Worm (Caenorhabditis elegans) whole organism, mixed stage, embryonic: ENCODE data around the gene srg-37.

Source experiments
- bed-3 ChIP-seq: fragments of 200-800 bp; sonication (Bioruptor generic); optimal IDR thresholded peaks from 3 replicates; lab custom pipeline; 2018; ENCODE audit warnings: mild to moderate bottlenecking, missing genetic modification characterization, moderate library complexity, missing compliant biosample characterization
- blmp-1 ChIP-seq: fragments of 150-350 bp; optimal IDR thresholded peaks from 2 replicates; lab custom pipeline; 2014; ENCODE audit warnings: missing biosample characterization, missing genetic modification characterization
- ceh-39 ChIP-seq: fragments of 150-350 bp; optimal IDR thresholded peaks from 2 replicates; lab custom pipeline; 2014; ENCODE audit warnings: missing biosample characterization, missing genetic modification characterization
- ceh-43 ChIP-seq: fragments of 200-800 bp; sonication (Bioruptor generic); optimal IDR thresholded peaks from 2 replicates; lab custom pipeline; 2018; ENCODE audit warnings: mild to moderate bottlenecking, missing genetic modification characterization, moderate library complexity, missing compliant biosample characterization
- ceh-83 ChIP-seq: fragments of 200-800 bp; sonication (Bioruptor generic); optimal IDR thresholded peaks from 2 replicates; lab custom pipeline; 2018; ENCODE audit warnings: mild to moderate bottlenecking, missing genetic modification characterization, missing compliant biosample characterization
- ces-1 ChIP-seq: fragments of 150-350 bp; optimal IDR thresholded peaks from 2 replicates; lab custom pipeline; 2014; ENCODE audit warnings: missing biosample characterization, missing genetic modification reagents, missing genetic modification characterization
- cnd-1 ChIP-seq: fragments of 200-800 bp; sonication (Bioruptor generic); optimal IDR thresholded peaks from 2 replicates; lab custom pipeline; 2018; ENCODE audit warnings: mild to moderate bottlenecking, missing genetic modification characterization, missing compliant biosample characterization
- drap-1 ChIP-seq: fragments of 200-800 bp; sonication (Bioruptor generic); optimal IDR thresholded peaks from 3 replicates; lab custom pipeline; 2018; ENCODE audit warnings: mild to moderate bottlenecking, missing genetic modification characterization, missing compliant biosample characterization
- elt-1 ChIP-seq: sonication (generic microtip); optimal IDR thresholded peaks from 2 replicates; lab custom pipeline; 2017; ENCODE audit warnings: missing genetic modification characterization, mild to moderate bottlenecking, missing compliant biosample characterization, antibody characterized with exemption, moderate library complexity, borderline replicate concordance; ENCODE audit not compliant: insufficient read depth
- elt-3 ChIP-seq: fragments of 150-350 bp; optimal IDR thresholded peaks from 2 replicates; lab custom pipeline; 2014; ENCODE audit warnings: missing biosample characterization, missing genetic modification characterization
- flh-1 ChIP-seq: fragments of 200-800 bp; sonication (Bioruptor generic); optimal IDR thresholded peaks from 2 replicates; lab custom pipeline; 2018; ENCODE audit warnings: mild to moderate bottlenecking, missing genetic modification characterization, moderate library complexity, missing compliant biosample characterization
- ham-2 ChIP-seq: fragments of 200-800 bp; sonication (Bioruptor generic); optimal IDR thresholded peaks from 2 replicates; lab custom pipeline; 2018; ENCODE audit warnings: mild to moderate bottlenecking, missing genetic modification characterization, missing compliant biosample characterization
- hlh-1 ChIP-seq: fragments of 150-350 bp; optimal IDR thresholded peaks from 2 replicates; lab custom pipeline; 2014; ENCODE audit warnings: missing biosample characterization, missing genetic modification reagents, missing genetic modification characterization
- lin-13 ChIP-seq: fragments of 150-350 bp; optimal IDR thresholded peaks from 2 replicates; lab custom pipeline; 2014; ENCODE audit warnings: missing biosample characterization, missing genetic modification characterization
- lin-32 ChIP-seq: fragments of 200-800 bp; sonication (Bioruptor generic); optimal IDR thresholded peaks from 2 replicates; lab custom pipeline; 2018; ENCODE audit warnings: mild to moderate bottlenecking, missing genetic modification characterization, missing compliant biosample characterization
- lsy-2 ChIP-seq: fragments of 150-350 bp; optimal IDR thresholded peaks from 2 replicates; lab custom pipeline; 2014; ENCODE audit warnings: missing biosample characterization, missing genetic modification characterization
- mab-5 ChIP-seq: fragments of 150-350 bp; optimal IDR thresholded peaks from 2 replicates; lab custom pipeline; 2014; ENCODE audit warnings: missing biosample characterization, missing genetic modification characterization
- mep-1 ChIP-seq: fragments of 150-350 bp; optimal IDR thresholded peaks from 2 replicates; lab custom pipeline; 2017; ENCODE audit warnings: missing biosample characterization, missing genetic modification reagents, missing genetic modification characterization, inconsistent platforms
- mls-2 ChIP-seq: sonication (generic microtip); optimal IDR thresholded peaks from 2 replicates; lab custom pipeline; 2016; ENCODE audit warnings: mild to moderate bottlenecking, missing genetic modification characterization, moderate library complexity, missing compliant biosample characterization
- nhr-237 ChIP-seq: fragments of 150-350 bp; optimal IDR thresholded peaks from 2 replicates; lab custom pipeline; 2014; ENCODE audit warnings: missing biosample characterization, missing genetic modification characterization
- nhr-28 ChIP-seq: fragments of 150-350 bp; optimal IDR thresholded peaks from 2 replicates; lab custom pipeline; 2014; ENCODE audit warnings: missing biosample characterization, missing genetic modification characterization
- nhr-76 ChIP-seq: sonication (generic microtip); optimal IDR thresholded peaks from 2 replicates; lab custom pipeline; 2017; ENCODE audit warnings: missing biosample characterization, missing genetic modification characterization
- pha-4 ChIP-seq: fragments of 150-350 bp; optimal IDR thresholded peaks from 2 replicates; lab custom pipeline; 2018; ENCODE audit warnings: missing biosample characterization, missing genetic modification reagents, missing genetic modification characterization
- sem-2 ChIP-seq: fragments of 200-800 bp; sonication (Bioruptor generic); optimal IDR thresholded peaks from 2 replicates; lab custom pipeline; 2018; ENCODE audit warnings: mild to moderate bottlenecking, missing genetic modification characterization, missing compliant biosample characterization
- snpc-4 ChIP-seq: fragments of 150-350 bp; optimal IDR thresholded peaks from 2 replicates; lab custom pipeline; 2014; ENCODE audit warnings: missing biosample characterization, missing genetic modification characterization
- sptf-1 ChIP-seq: sonication (generic microtip); optimal IDR thresholded peaks from 2 replicates; lab custom pipeline; 2017; ENCODE audit warnings: mild to moderate bottlenecking, missing genetic modification characterization, moderate library complexity, missing compliant biosample characterization
- tbx-8 ChIP-seq: fragments of 200-800 bp; sonication (Bioruptor generic); optimal IDR thresholded peaks from 2 replicates; lab custom pipeline; 2018; ENCODE audit warnings: mild to moderate bottlenecking, missing genetic modification characterization, moderate library complexity, missing compliant biosample characterization
- unc-120 ChIP-seq: sonication (generic microtip); optimal IDR thresholded peaks from 2 replicates; lab custom pipeline; 2017; ENCODE audit warnings: missing genetic modification characterization, missing compliant biosample characterization; ENCODE audit not compliant: poor library complexity, severe bottlenecking
- unc-39 ChIP-seq: fragments of 150-350 bp; optimal IDR thresholded peaks from 2 replicates; lab custom pipeline; 2014; ENCODE audit warnings: missing biosample characterization, missing genetic modification characterization
- unc-62 ChIP-seq: fragments of 150-350 bp; optimal IDR thresholded peaks from 2 replicates; lab custom pipeline; 2014; ENCODE audit warnings: missing biosample characterization, missing genetic modification reagents, missing genetic modification characterization
- zip-8 ChIP-seq: fragments of 150-350 bp; optimal IDR thresholded peaks from 2 replicates; lab custom pipeline; 2014; ENCODE audit warnings: missing biosample characterization, missing genetic modification characterization
- ztf-11 ChIP-seq: fragments of 150-350 bp; optimal IDR thresholded peaks from 2 replicates; lab custom pipeline; 2014; ENCODE audit warnings: missing biosample characterization, missing genetic modification characterization

The srg-37 gene

DNA sequence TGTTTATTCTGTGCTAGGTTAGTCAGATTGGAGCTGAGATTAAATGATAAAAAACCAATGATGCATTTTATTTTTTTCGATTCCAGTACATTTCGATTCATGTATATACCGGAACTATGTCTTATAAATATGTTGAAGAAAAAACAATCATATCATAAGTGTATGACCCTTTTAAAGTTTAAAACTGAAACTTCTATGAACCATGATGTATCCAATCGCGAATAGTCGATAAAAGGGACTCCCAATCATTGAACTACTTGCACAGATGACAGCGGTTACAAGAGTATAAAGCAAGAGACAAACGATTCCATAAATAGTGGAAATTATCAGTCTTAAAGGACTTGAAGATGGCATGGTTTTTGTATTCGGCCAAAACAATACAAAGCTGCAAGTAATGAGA lies at the start of gene srg-37:
Gene srg-37, minus strand, starts transcription at position 101 of the 400 bp plus-strand sequence.
- TF ChIP-seq elt-3 (no peak), ceh-83 (GFP tag; lab: Kevin White, UChicago) (no peak)
- TF ChIP-seq, all 35 proteins: peak for 0

DNA sequence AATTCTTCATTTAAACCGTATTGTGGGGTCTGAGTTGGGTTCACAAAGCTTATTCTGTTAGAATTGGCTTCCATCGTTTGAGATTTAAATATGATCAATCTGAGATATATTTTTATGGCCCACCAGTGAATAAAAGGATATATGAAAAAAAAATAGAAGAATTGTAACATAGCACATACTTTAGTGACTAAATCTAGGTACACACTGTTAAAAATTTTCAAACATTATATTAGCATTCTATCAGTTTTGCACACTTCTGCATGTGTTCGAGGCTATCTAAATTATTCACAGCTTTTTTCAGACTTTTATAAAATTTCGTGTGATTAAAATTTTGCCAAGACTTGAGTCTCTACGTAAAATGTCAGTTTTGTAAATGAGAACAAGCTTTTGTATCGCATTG lies 46.7 kb upstream of the srg-37 start, which contains the start of gene E02H4.2:
Gene E02H4.2, minus strand, starts transcription at position 101 of the 400 bp plus-strand sequence.
- TF ChIP-seq nhr-28 (tag; lab: Kevin White, UChicago) (no peak), nhr-237 (tag; lab: Kevin White, UChicago) (no peak), nhr-76 (tag; lab: Kevin White, UChicago) (no peak), lin-32 (no peak), sem-2 (no peak), ceh-39 (tag; lab: Kevin White, UChicago) (no peak), bed-3 (GFP tag; lab: Kevin White, UChicago) (no peak), unc-62 (no peak), ztf-11 (tag; lab: Kevin White, UChicago) (no peak), lin-13 (tag; lab: Kevin White, UChicago) (no peak), pha-4 (tag; lab: Kevin White, UChicago) (no peak), drap-1 (GFP tag; lab: Kevin White, UChicago) (no peak), lsy-2 (no peak), hlh-1 (tag; lab: Kevin White, UChicago) (no peak), ces-1 (no peak), flh-1 (GFP tag; lab: Kevin White, UChicago) (no peak), ham-2 (GFP tag; lab: Kevin White, UChicago) (no peak), tbx-8 (GFP tag; lab: Kevin White, UChicago) (no peak), unc-39 (no peak), blmp-1 (tag; lab: Kevin White, UChicago) (no peak)

DNA sequence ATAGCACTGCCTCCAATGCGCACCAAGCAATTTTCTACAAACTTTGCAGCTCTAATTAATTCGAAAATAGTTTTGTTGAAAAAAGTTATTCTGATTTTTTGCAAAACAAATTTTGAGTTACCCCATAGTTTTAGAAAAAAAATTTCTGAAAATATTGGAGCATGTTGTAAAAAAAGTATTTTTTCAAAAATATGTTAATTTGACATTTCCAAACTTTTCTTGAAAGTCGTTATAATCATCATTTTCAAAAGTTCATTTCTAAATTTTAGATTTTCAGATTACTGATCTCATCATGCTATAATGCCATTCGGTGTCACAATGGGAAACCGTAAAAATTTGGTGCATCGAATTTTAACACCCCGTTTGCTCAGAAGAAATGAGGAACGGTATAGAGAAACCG lies 32.9 kb upstream of the srg-37 start, which contains the start of gene del-1:
Gene del-1, plus strand, starts transcription at position 301 of the 400 bp plus-strand sequence.
- TF ChIP-seq mep-1 (tag; lab: Kevin White, UChicago) (no peak), zip-8 (no peak), unc-62 (no peak), ham-2 (GFP tag; lab: Kevin White, UChicago) (no peak), ceh-83 (GFP tag; lab: Kevin White, UChicago) (no peak), lin-32 (no peak), blmp-1 (tag; lab: Kevin White, UChicago) (no peak), lsy-2 (no peak), bed-3 (GFP tag; lab: Kevin White, UChicago) (no peak), hlh-1 (tag; lab: Kevin White, UChicago) (no peak), unc-39 (no peak), unc-120 (tag; lab: Kevin White, UChicago) (no peak), elt-3 (no peak), mls-2 (tag; lab: Kevin White, UChicago) (no peak), ceh-43 (GFP tag; lab: Kevin White, UChicago) (no peak), snpc-4 (no peak), tbx-8 (GFP tag; lab: Kevin White, UChicago) (no peak), ztf-11 (tag; lab: Kevin White, UChicago) (no peak), mab-5 (tag; lab: Kevin White, UChicago) (no peak)

DNA sequence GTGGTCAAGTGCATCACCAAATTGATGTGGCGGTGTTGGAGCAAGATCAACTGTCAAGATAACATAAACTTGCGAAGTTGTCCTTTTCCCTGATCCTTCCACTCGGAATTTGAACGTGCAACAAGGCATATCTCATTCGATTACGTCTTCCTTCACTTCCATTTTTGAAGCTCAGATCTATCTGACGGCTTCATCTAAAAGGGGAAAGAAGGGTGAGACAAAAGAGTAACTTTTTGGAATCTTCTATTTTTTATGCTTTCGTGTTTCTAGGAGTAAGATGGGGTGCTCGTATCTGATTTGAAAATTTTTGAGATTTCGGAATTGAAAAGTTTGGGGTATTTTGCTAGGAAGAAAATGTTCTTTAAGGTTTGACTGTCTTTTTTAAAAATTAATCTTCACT lies 32.3 kb upstream of the srg-37 start:
- TF ChIP-seq ces-1 (no peak), nhr-28 (tag; lab: Kevin White, UChicago) (no peak), lsy-2 (no peak), mep-1 (tag; lab: Kevin White, UChicago) (no peak), ceh-39 (tag; lab: Kevin White, UChicago) (no peak), unc-120 (tag; lab: Kevin White, UChicago) (no peak), ham-2 (GFP tag; lab: Kevin White, UChicago) (no peak), bed-3 (GFP tag; lab: Kevin White, UChicago) (no peak), elt-1 (tag; lab: Kevin White, UChicago) (no peak), unc-39 (no peak), hlh-1 (tag; lab: Kevin White, UChicago) (no peak), sptf-1 (no peak), cnd-1 (no peak), drap-1 (GFP tag; lab: Kevin White, UChicago) (no peak), nhr-237 (tag; lab: Kevin White, UChicago) (no peak), mls-2 (tag; lab: Kevin White, UChicago) (no peak), unc-62 (no peak)
